Worm (Caenorhabditis elegans): Measurements from ENCODE around the gene Y22D7AL.1.
A peak's percentile ranks its signal among the peaks of the same experiment; 100 is the strongest.

Y22D7AL.1 gene

DNA sequence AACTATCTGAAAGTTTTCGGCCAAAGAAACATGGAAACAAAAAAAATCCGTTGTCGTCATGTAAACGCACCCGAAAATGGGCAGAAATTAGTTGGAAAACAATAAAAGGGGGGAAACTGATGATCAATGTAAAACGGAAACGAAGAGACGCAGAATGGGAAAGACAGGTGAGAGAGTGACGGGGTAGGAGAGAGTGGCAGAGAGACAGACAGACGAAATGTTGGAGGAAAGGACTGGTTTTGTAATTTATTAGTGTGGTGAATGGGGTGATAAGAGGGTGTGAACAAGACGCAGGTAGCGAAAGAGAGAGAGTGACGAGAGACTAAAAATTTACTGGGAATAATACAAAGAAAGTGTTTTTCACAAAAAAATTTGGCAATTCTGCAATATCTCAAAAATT is 28.7 kb downstream of the Y22D7AL.1 start (continued):
- TF ChIP-seq unc-62 (GFP tag; optimal IDR thresholded peaks at IDR 0.05): peak; percentile 32
- peak; percentile 76 for TF ChIP-seq attf-5 (GFP tag; optimal IDR thresholded peaks at IDR 0.05)

DNA sequence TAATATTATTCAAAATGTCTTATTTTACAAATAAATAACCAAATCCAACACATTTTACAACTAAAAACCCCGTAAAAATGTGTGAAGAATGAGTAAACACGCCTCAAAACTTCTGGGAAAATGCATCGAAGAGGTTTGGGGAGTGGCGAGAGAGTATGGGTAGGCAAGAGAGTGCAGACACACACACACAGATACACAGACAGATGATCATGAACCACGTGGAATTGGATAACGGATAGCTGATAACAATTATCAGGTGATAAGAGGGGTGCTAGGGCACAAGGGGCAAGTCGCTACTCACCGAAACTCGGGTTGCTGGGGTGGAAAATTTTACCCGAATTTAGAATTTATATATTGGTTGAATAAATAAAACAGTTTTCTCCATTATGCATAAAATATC is 30.0 kb downstream of the Y22D7AL.1 start:
- TF ChIP-seq ztf-25 (GFP tag; IDR thresholded peaks at IDR 0.05) (no peak), hmg-1.2 (GFP tag; IDR thresholded peaks at IDR 0.05) (peak; percentile 80), somi-1 (GFP tag; optimal IDR thresholded peaks at IDR 0.05) (peak; percentile 27), C06A6.2 (GFP tag; conservative IDR thresholded peaks at IDR 0.05) (0 out of 2 replicates have a peak, but pooled peaks have one; percentile 22)

- TF ChIP-seq B0336.3 (GFP tag; IDR thresholded peaks at IDR 0.05) (no peak), pbrm-1 (GFP tag; IDR thresholded peaks at IDR 0.05) (no peak), hsf-1 (GFP tag; IDR thresholded peaks at IDR 0.05) (no peak), attf-5 (GFP tag; optimal IDR thresholded peaks at IDR 0.05) (no peak), attf-3 (GFP tag; conservative IDR thresholded peaks at IDR 0.05) (no peak), Y53F4B.3 (GFP tag; IDR thresholded peaks at IDR 0.05) (no peak)
These were observed 35.7 kb downstream of the Y22D7AL.1 start, which contains the start of gene Y22D7AR.7 for ce11 chrIII:1687999-1688398. Gene Y22D7AR.7, minus strand, starts transcription at chrIII:1688099.

- TF ChIP-seq madf-8 (GFP tag; conservative IDR thresholded peaks at IDR 0.05): no peak
- TF ChIP-seq let-526 (GFP tag; IDR thresholded peaks at IDR 0.05): no peak
- no peak for TF ChIP-seq mel-28 (tag; optimal IDR thresholded peaks at IDR 0.05; ENCODE audit: borderline replicate concordance)
- no peak for TF ChIP-seq ztf-18 (tag; optimal IDR thresholded peaks at IDR 0.05)
- TF ChIP-seq hmg-20 (GFP tag; IDR thresholded peaks at IDR 0.05): no peak
- no peak for TF ChIP-seq madf-10 (tag; optimal IDR thresholded peaks at IDR 0.05)
- no peak for TF ChIP-seq pha-4 (tag; optimal IDR thresholded peaks at IDR 0.05)
- no peak for TF ChIP-seq lsy-27 (tag; optimal IDR thresholded peaks at IDR 0.05; ENCODE audit: borderline replicate concordance, insufficient read depth)
- no peak for TF ChIP-seq Y95B8A.8 (GFP tag; IDR thresholded peaks at IDR 0.05)
- no peak for TF ChIP-seq efl-1 (GFP tag; optimal IDR thresholded peaks at IDR 0.05)
- no peak for TF ChIP-seq ceh-91 (GFP tag; IDR thresholded peaks at IDR 0.05)
- TF ChIP-seq nhr-179 (tag; optimal IDR thresholded peaks at IDR 0.05): no peak
- TF ChIP-seq die-1 (tag; optimal IDR thresholded peaks at IDR 0.05): no peak
- no peak for TF ChIP-seq hlh-26 (GFP tag; conservative IDR thresholded peaks at IDR 0.05)
- no peak for TF ChIP-seq ceh-58 (GFP tag; IDR thresholded peaks at IDR 0.05)
- no peak for TF ChIP-seq chd-7 (tag; optimal IDR thresholded peaks at IDR 0.05)
These were observed 37.6 kb downstream of the Y22D7AL.1 start, which contains the start of gene Y22D7AR.14 for ce11 chrIII:1689927-1690326. Gene Y22D7AR.14, minus strand, starts transcription at chrIII:1690027.

DNA sequence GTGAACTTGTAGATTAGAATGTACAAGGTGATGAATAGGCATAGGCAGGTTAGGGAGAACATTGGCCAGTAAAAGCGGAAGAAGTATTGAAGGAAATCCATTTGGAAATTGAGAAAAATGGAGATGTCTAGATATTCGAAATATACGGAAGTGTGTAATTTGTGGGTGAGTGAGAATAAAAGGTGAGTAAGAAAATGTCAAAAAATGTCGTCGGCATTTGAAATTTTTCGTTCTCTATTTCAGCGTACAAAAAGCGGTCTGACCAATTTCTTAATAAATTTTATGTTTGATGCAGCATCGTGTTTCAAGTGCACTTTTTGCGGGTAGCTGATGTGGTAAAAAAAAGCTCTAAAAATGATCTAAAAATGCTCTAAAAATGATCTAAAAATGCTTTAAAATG is 42.7 kb downstream of the Y22D7AL.1 start, which contains the start of gene srd-64:
Gene srd-64, minus strand, starts transcription at position 101 of the 400 bp plus-strand sequence.
- TF ChIP-seq hrde-1 (tag; optimal IDR thresholded peaks at IDR 0.05; ENCODE audit: borderline replicate concordance): no peak
- TF ChIP-seq ztf-18 (tag; optimal IDR thresholded peaks at IDR 0.05): no peak
- no peak for TF ChIP-seq aptf-2 (GFP tag; conservative IDR thresholded peaks at IDR 0.05)
- no peak for TF ChIP-seq attf-5 (GFP tag; optimal IDR thresholded peaks at IDR 0.05)
- no peak for TF ChIP-seq madf-8 (GFP tag; conservative IDR thresholded peaks at IDR 0.05)
- no peak for TF ChIP-seq T07F8.4 (tag; optimal IDR thresholded peaks at IDR 0.05)
- no peak for TF ChIP-seq rpc-1 (optimal IDR thresholded peaks at IDR 0.05)
- no peak for TF ChIP-seq rpc-1 (tag; optimal IDR thresholded peaks at IDR 0.05)
- no peak for TF ChIP-seq C17E4.6 (GFP tag; IDR thresholded peaks at IDR 0.05)
- TF ChIP-seq snpc-1.1 (tag; optimal IDR thresholded peaks at IDR 0.05; ENCODE audit: insufficient read depth): no peak
- TF ChIP-seq ceh-27 (GFP tag; optimal IDR thresholded peaks at IDR 0.05): no peak
